Fruit fly (Drosophila melanogaster) whole organism, adult: ENCODE data around the gene RluA-1.

ENCODE experiments used
- CG1620 ChIP-seq: fragments of 200-800 bp; sonication (Bioruptor generic); optimal IDR thresholded peaks from 2 replicates; lab custom pipeline; 2016; ENCODE audit warnings: missing biosample characterization, missing genetic modification characterization
- CG33017 ChIP-seq: fragments of 200-800 bp; sonication (Bioruptor generic); optimal IDR thresholded peaks from 2 replicates; lab custom pipeline; 2018; ENCODE audit warnings: missing biosample characterization, mild to moderate bottlenecking, missing genetic modification characterization, moderate library complexity
- Clk ChIP-seq: fragments of 200-800 bp; sonication (Bioruptor generic); optimal IDR thresholded peaks from 2 replicates; lab custom pipeline; 2017; ENCODE audit warnings: missing biosample characterization, missing genetic modification characterization
- Hr96 ChIP-seq: fragments of 200-800 bp; sonication (Bioruptor generic); optimal IDR thresholded peaks from 2 replicates; lab custom pipeline; 2016; ENCODE audit warnings: missing biosample characterization, missing genetic modification characterization
- cic ChIP-seq: fragments of 200-800 bp; sonication (Bioruptor generic); optimal IDR thresholded peaks from 2 replicates; lab custom pipeline; 2017; ENCODE audit warnings: missing biosample characterization, mild to moderate bottlenecking, missing genetic modification characterization, moderate library complexity
- cnc ChIP-seq, 2 experiments: fragments of >200 bp; optimal IDR thresholded peaks; 2 replicates each; lab custom pipeline; 2017
- kay ChIP-seq: fragments of 200-800 bp; sonication (Bioruptor generic); peaks from one replicate; lab custom pipeline; 2016; ENCODE audit warnings: missing biosample characterization, missing genetic modification characterization, borderline replicate concordance
- pad ChIP-seq: fragments of 200-800 bp; sonication (Bioruptor generic); optimal IDR thresholded peaks from 3 replicates; lab custom pipeline; 2017; ENCODE audit warnings: missing biosample characterization, missing genetic modification characterization, mild to moderate bottlenecking, moderate library complexity, missing genetic modification reagents

- TF ChIP-seq Clk (GFP tag; lab: Kevin White, UChicago) (no peak), kay (GFP tag; lab: Kevin White, UChicago) (no peak), cnc (optimal IDR thresholded peaks at IDR 0.05; lab: Kevin White, UChicago) (no peak), CG1620 (no peak), cic (GFP tag; lab: Kevin White, UChicago) (no peak), CG33017 (tag; lab: Kevin White, UChicago) (no peak), pad (GFP tag; lab: Kevin White, UChicago) (no peak), Hr96 (GFP tag; lab: Kevin White, UChicago) (no peak)
Measured at dm6 chr2L:10470211-10470610, 3.9 kb downstream of the RluA-1 start.
